Worm (Caenorhabditis elegans) whole organism, late embryonic: ENCODE measurements around the gene C09G12.17.

Experiments used
- C08G9.2 ChIP-seq: sonication (generic microtip); optimal IDR thresholded peaks from 2 replicates; lab custom pipeline; 2016; ENCODE audit warnings: mild to moderate bottlenecking, missing genetic modification characterization, moderate library complexity, missing compliant biosample characterization
- F13H6.1 ChIP-seq: sonication (generic microtip); optimal IDR thresholded peaks from 2 replicates; lab custom pipeline; 2016; ENCODE audit warnings: missing genetic modification characterization, missing compliant biosample characterization
- T23F11.4 ChIP-seq: fragments of 200-800 bp; sonication (Bioruptor generic); optimal IDR thresholded peaks from 2 replicates; lab custom pipeline; 2018; ENCODE audit warnings: mild to moderate bottlenecking, missing genetic modification characterization, missing compliant biosample characterization
- Y22D7AL.16 ChIP-seq: sonication (generic microtip); optimal IDR thresholded peaks from 2 replicates; lab custom pipeline; 2016; ENCODE audit warnings: missing genetic modification characterization, missing compliant biosample characterization
- ama-1 ChIP-seq: fragments of 150-350 bp; optimal IDR thresholded peaks from 2 replicates; lab custom pipeline; 2014
- ceh-18 ChIP-seq: sonication (generic microtip); optimal IDR thresholded peaks from 2 replicates; lab custom pipeline; 2016; ENCODE audit warnings: missing genetic modification characterization, missing compliant biosample characterization
- ceh-19 ChIP-seq: fragments of 200-800 bp; sonication (Bioruptor generic); optimal IDR thresholded peaks from 2 replicates; lab custom pipeline; 2018; ENCODE audit warnings: mild to moderate bottlenecking, missing genetic modification characterization, missing compliant biosample characterization
- ceh-45 ChIP-seq: fragments of 200-800 bp; sonication (Bioruptor generic); IDR thresholded peaks from 2 replicates; pipeline ENCODE4 v1.3.6; 2022; ENCODE audit warnings: missing genetic modification reagents, missing genetic modification characterization, missing compliant biosample characterization
- ceh-48 ChIP-seq: sonication (generic microtip); optimal IDR thresholded peaks from 2 replicates; lab custom pipeline; 2016; ENCODE audit warnings: missing genetic modification characterization, inconsistent platforms, missing compliant biosample characterization
- ceh-9 ChIP-seq: sonication (generic microtip); optimal IDR thresholded peaks from 2 replicates; lab custom pipeline; 2016; ENCODE audit warnings: mild to moderate bottlenecking, missing genetic modification characterization, inconsistent platforms, missing compliant biosample characterization
- dmd-4 ChIP-seq: sonication (generic microtip); optimal IDR thresholded peaks from 2 replicates; lab custom pipeline; 2016; ENCODE audit warnings: borderline replicate concordance, missing genetic modification characterization, missing compliant biosample characterization
- dve-1 ChIP-seq: sonication (generic microtip); optimal IDR thresholded peaks from 2 replicates; lab custom pipeline; 2017; ENCODE audit warnings: antibody characterized with exemption, mild to moderate bottlenecking, missing genetic modification characterization, missing compliant biosample characterization
- fax-1 ChIP-seq: sonication (generic microtip); optimal IDR thresholded peaks from 2 replicates; lab custom pipeline; 2016; ENCODE audit warnings: missing genotype, missing genetic modification characterization, missing compliant biosample characterization
- fkh-10 ChIP-seq: fragments of 150-350 bp; optimal IDR thresholded peaks from 2 replicates; lab custom pipeline; 2014; ENCODE audit warnings: missing biosample characterization, missing genetic modification reagents, missing genetic modification characterization
- hlh-30 ChIP-seq: sonication (generic microtip); optimal IDR thresholded peaks from 2 replicates; lab custom pipeline; 2017; ENCODE audit warnings: antibody characterized with exemption, missing genetic modification characterization, missing compliant biosample characterization; ENCODE audit not compliant: insufficient read depth
- hlh-8 ChIP-seq: sonication (generic microtip); optimal IDR thresholded peaks from 2 replicates; lab custom pipeline; 2016; ENCODE audit warnings: missing genotype, missing genetic modification characterization, missing compliant biosample characterization
- lim-6 ChIP-seq: sonication (generic microtip); optimal IDR thresholded peaks from 2 replicates; lab custom pipeline; 2016; ENCODE audit warnings: missing genetic modification characterization, missing compliant biosample characterization
- lin-11 ChIP-seq: fragments of 200-800 bp; sonication (Bioruptor generic); optimal IDR thresholded peaks from 2 replicates; lab custom pipeline; 2018; ENCODE audit warnings: mild to moderate bottlenecking, missing genetic modification characterization, missing compliant biosample characterization
- nfya-1 ChIP-seq: sonication (generic microtip); optimal IDR thresholded peaks from 2 replicates; lab custom pipeline; 2017; ENCODE audit warnings: missing genetic modification characterization, mild to moderate bottlenecking, missing compliant biosample characterization, antibody characterized with exemption, moderate library complexity
- nhr-11 ChIP-seq: fragments of 150-350 bp; optimal IDR thresholded peaks from 2 replicates; lab custom pipeline; 2014; ENCODE audit warnings: missing biosample characterization, missing genetic modification characterization
- npax-4 ChIP-seq: sonication (generic microtip); optimal IDR thresholded peaks from 2 replicates; lab custom pipeline; 2016; ENCODE audit warnings: missing genetic modification characterization, missing compliant biosample characterization
- pax-1 ChIP-seq: fragments of 150-350 bp; optimal IDR thresholded peaks from 2 replicates; lab custom pipeline; 2014; ENCODE audit warnings: missing biosample characterization, missing genetic modification characterization
- pha-4 ChIP-seq: fragments of 150-350 bp; optimal IDR thresholded peaks from 2 replicates; lab custom pipeline; 2018; ENCODE audit warnings: missing biosample characterization, missing genetic modification reagents, missing genetic modification characterization
- ref-2 ChIP-seq: sonication (generic microtip); optimal IDR thresholded peaks from 2 replicates; lab custom pipeline; 2016; ENCODE audit warnings: missing genetic modification characterization, missing compliant biosample characterization
- sdc-2 ChIP-seq: sonication (generic microtip); optimal IDR thresholded peaks from 2 replicates; lab custom pipeline; 2016; ENCODE audit warnings: missing genotype, missing genetic modification characterization, missing compliant biosample characterization
- sox-2 ChIP-seq: fragments of 200-800 bp; sonication (Bioruptor generic); IDR thresholded peaks from 2 replicates; pipeline ENCODE4 v1.3.6; 2022; ENCODE audit warnings: missing genetic modification reagents, missing genetic modification characterization, missing compliant biosample characterization
- sox-4 ChIP-seq: sonication (generic microtip); optimal IDR thresholded peaks from 2 replicates; lab custom pipeline; 2017; ENCODE audit warnings: mild to moderate bottlenecking, missing genetic modification characterization, inconsistent platforms, missing compliant biosample characterization
- syd-9 ChIP-seq: sonication (generic microtip); optimal IDR thresholded peaks from 2 replicates; lab custom pipeline; 2016; ENCODE audit warnings: mild to moderate bottlenecking, missing genetic modification characterization, moderate library complexity, missing compliant biosample characterization
- tbx-7 ChIP-seq: sonication (generic microtip); optimal IDR thresholded peaks from 2 replicates; lab custom pipeline; 2016; ENCODE audit warnings: missing genotype, missing genetic modification characterization, missing compliant biosample characterization
- unc-42 ChIP-seq: sonication (generic microtip); optimal IDR thresholded peaks from 2 replicates; lab custom pipeline; 2016; ENCODE audit warnings: missing genotype, missing genetic modification characterization, missing compliant biosample characterization
- unc-55 ChIP-seq: sonication (generic microtip); optimal IDR thresholded peaks from 2 replicates; lab custom pipeline; 2017; ENCODE audit warnings: missing biosample characterization, missing genetic modification reagents, missing genetic modification characterization
- unc-86 ChIP-seq: sonication (generic microtip); optimal IDR thresholded peaks from 2 replicates; lab custom pipeline; 2016; ENCODE audit warnings: missing genetic modification characterization, missing compliant biosample characterization
- ztf-16 ChIP-seq: sonication (generic microtip); optimal IDR thresholded peaks from 2 replicates; lab custom pipeline; 2017; ENCODE audit warnings: missing genetic modification characterization, missing compliant biosample characterization

The C09G12.17 gene

ce11 chrIV:3514467-3514866, 18.2 kb upstream of the C09G12.17 start, which contains the start of gene tsg-101:
tsg-101 (minus strand) TSS chrIV:3514567.
- TF ChIP-seq Y22D7AL.16 (tag; lab: Kevin White, UChicago) (no peak), fax-1 (tag; lab: Kevin White, UChicago) (no peak), pha-4 (tag; lab: Kevin White, UChicago) (no peak), dve-1 (tag; lab: Kevin White, UChicago) (no peak), hlh-8 (tag; lab: Kevin White, UChicago) (no peak), ceh-48 (tag; lab: Kevin White, UChicago) (no peak), ztf-16 (no peak)
- TF ChIP-seq, all 69 proteins: peak for 0

ce11 chrIV:3509477-3510063, 13.3 kb upstream of the C09G12.17 start, which contains the start of gene ced-10:
ced-10 (minus strand) TSS chrIV:3509527.
- TF ChIP-seq T23F11.4 (no peak), unc-42 (tag; lab: Kevin White, UChicago) (no peak), pax-1 (no peak), unc-86 (no peak), dmd-4 (tag; lab: Kevin White, UChicago) (no peak), unc-55 (GFP tag; lab: Kevin White, UChicago) (no peak), lin-11 (no peak), ceh-45 (no peak), ceh-9 (tag; lab: Kevin White, UChicago) (no peak), C08G9.2 (tag; lab: Kevin White, UChicago) (no peak), fkh-10 (no peak), syd-9 (tag; lab: Kevin White, UChicago) (no peak), sdc-2 (tag; lab: Kevin White, UChicago) (no peak), sox-2 (no peak), nhr-11 (tag; lab: Kevin White, UChicago) (no peak), npax-4 (no peak), tbx-7 (tag; lab: Kevin White, UChicago) (no peak), hlh-30 (tag; lab: Kevin White, UChicago) (no peak), F13H6.1 (tag; lab: Kevin White, UChicago) (no peak)

- peak; percentile 40 for TF ChIP-seq ama-1 (lab: Kevin White, UChicago)
- no peak for TF ChIP-seq tbx-7 (tag; lab: Kevin White, UChicago)
Observed at ce11 chrIV:3505940-3506339, 9.7 kb upstream of the C09G12.17 start.

ce11 chrIV:3504144-3504543, 7.9 kb upstream of the C09G12.17 start, which contains the start of gene srz-83:
srz-83 (plus strand) TSS chrIV:3504444.
- no peak for TF ChIP-seq ref-2 (tag; lab: Kevin White, UChicago)
- no peak for TF ChIP-seq nfya-1 (tag; lab: Kevin White, UChicago)
- no peak for TF ChIP-seq ceh-18 (tag; lab: Kevin White, UChicago)
- no peak for TF ChIP-seq lim-6 (tag; lab: Kevin White, UChicago)

ce11 chrIV:3501981-3502736, 5.9 kb upstream of the C09G12.17 start:
- no peak for TF ChIP-seq C08G9.2 (tag; lab: Kevin White, UChicago)
- no peak for TF ChIP-seq ztf-16
- no peak for TF ChIP-seq ama-1 (lab: Kevin White, UChicago)
- no peak for TF ChIP-seq sox-4 (tag; lab: Kevin White, UChicago)
- TF ChIP-seq hlh-30 (tag; lab: Kevin White, UChicago): no peak
- TF ChIP-seq ceh-45: no peak
- no peak for TF ChIP-seq ceh-19 (GFP tag; lab: Kevin White, UChicago)
